Worm (Caenorhabditis elegans): ENCODE results near the gene adh-1.

DNA sequence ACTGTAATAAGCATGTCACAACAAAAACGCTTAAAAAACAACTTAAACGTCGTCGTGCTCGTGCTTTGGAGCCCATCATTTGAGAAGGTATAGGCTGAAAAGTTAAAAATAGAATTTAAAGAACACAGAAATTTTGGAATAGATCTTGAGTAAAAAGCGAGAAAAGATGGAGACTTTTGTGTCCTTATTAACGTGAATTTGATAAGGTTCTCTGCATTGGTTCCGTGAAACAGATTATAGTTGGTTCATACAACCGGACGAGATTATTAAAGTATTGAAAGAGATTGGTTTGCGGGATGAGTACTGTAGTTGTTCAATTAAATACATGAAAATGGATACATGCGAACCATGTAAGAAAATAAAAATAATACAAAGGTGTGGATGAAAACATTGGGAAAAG, 49.7 kb downstream of the adh-1 start, which contains the start of gene gpla-1:
- TF ChIP-seq unc-39 (tag; optimal IDR thresholded peaks at IDR 0.05) (no peak), elt-1 (tag; optimal IDR thresholded peaks at IDR 0.05; ENCODE audit: borderline replicate concordance, insufficient read depth) (no peak), nhr-237 (tag; optimal IDR thresholded peaks at IDR 0.05) (no peak), blmp-1 (tag; optimal IDR thresholded peaks at IDR 0.05) (no peak), nhr-76 (tag; optimal IDR thresholded peaks at IDR 0.05) (no peak), mab-5 (tag; optimal IDR thresholded peaks at IDR 0.05) (no peak), drap-1 (GFP tag; optimal IDR thresholded peaks at IDR 0.05) (no peak), snpc-4 (tag; optimal IDR thresholded peaks at IDR 0.05) (no peak), elt-3 (tag; optimal IDR thresholded peaks at IDR 0.05) (no peak)

Measured in whole organism, mixed stage, embryonic.